Fruit fly (Drosophila melanogaster): ENCODE results near the gene CG32278.

- TF ChIP-seq CG34406 (GFP tag; optimal IDR thresholded peaks at IDR 0.05), result peak; percentile 25
- TF ChIP-seq CG31627 (GFP tag; optimal IDR thresholded peaks at IDR 0.05), result peak; percentile 9
- TF ChIP-seq Sox102F (GFP tag; optimal IDR thresholded peaks at IDR 0.05), result peak; percentile 48
- peak; percentile 9 for TF ChIP-seq CG4318 (GFP tag; optimal IDR thresholded peaks at IDR 0.05)
- TF ChIP-seq Eip78C (GFP tag), result peak; percentile 92
- no peak for TF ChIP-seq svp (GFP tag)
- peak; percentile 45 for TF ChIP-seq esn (GFP tag; optimal IDR thresholded peaks at IDR 0.05)
- TF ChIP-seq Lpt (GFP tag; optimal IDR thresholded peaks at IDR 0.05), result peak; percentile 22
- peak; percentile 17 for TF ChIP-seq Smox (GFP tag; optimal IDR thresholded peaks at IDR 0.05)
- no peak for TF ChIP-seq spab (GFP tag; optimal IDR thresholded peaks at IDR 0.05)
- no peak for TF ChIP-seq CG11294 (GFP tag; IDR thresholded peaks at IDR 0.05)
- TF ChIP-seq Gug (GFP tag; IDR thresholded peaks at IDR 0.05), result no peak
- TF ChIP-seq OdsH (GFP tag; optimal IDR thresholded peaks at IDR 0.05), result no peak
Observed at dm6 chr3L:3125649-3126130, 43.4 kb upstream of the CG32278 start.
